Worm (Caenorhabditis elegans) whole organism, L1 larva: ENCODE measurements around the gene seu-1.

ENCODE experiments used
- C04F5.9 ChIP-seq: sonication (generic microtip); optimal IDR thresholded peaks from 2 replicates; lab custom pipeline; 2016; ENCODE audit warnings: missing genetic modification characterization, missing compliant biosample characterization
- C16A3.4 ChIP-seq: fragments of 150-350 bp; optimal IDR thresholded peaks from 2 replicates; lab custom pipeline; 2014; ENCODE audit warnings: missing biosample characterization, missing genetic modification characterization
- C34B4.2 ChIP-seq: sonication (generic microtip); optimal IDR thresholded peaks from 2 replicates; lab custom pipeline; 2017; ENCODE audit warnings: mild to moderate bottlenecking, missing genetic modification characterization, missing compliant biosample characterization
- Y116A8C.19 ChIP-seq: sonication (generic microtip); optimal IDR thresholded peaks from 2 replicates; lab custom pipeline; 2016; ENCODE audit warnings: missing compliant biosample characterization, missing genetic modification characterization, borderline replicate concordance
- aha-1 ChIP-seq: fragments of 150-350 bp; optimal IDR thresholded peaks from 2 replicates; lab custom pipeline; 2014; ENCODE audit warnings: missing biosample characterization, missing genetic modification characterization
- alr-1 ChIP-seq: fragments of 200-800 bp; sonication (Bioruptor generic); optimal IDR thresholded peaks from 2 replicates; lab custom pipeline; 2018; ENCODE audit warnings: borderline replicate concordance, mild to moderate bottlenecking, missing genetic modification characterization, missing compliant biosample characterization
- ama-1 ChIP-seq: fragments of 150-350 bp; optimal IDR thresholded peaks from 2 replicates; lab custom pipeline; 2014
- blmp-1 ChIP-seq: fragments of 150-350 bp; optimal IDR thresholded peaks from 2 replicates; lab custom pipeline; 2014; ENCODE audit warnings: missing biosample characterization, missing genetic modification characterization
- ceh-8 ChIP-seq: fragments of 200-800 bp; sonication (Bioruptor generic); optimal IDR thresholded peaks from 2 replicates; lab custom pipeline; 2018; ENCODE audit warnings: mild to moderate bottlenecking, missing genetic modification characterization, moderate library complexity, missing compliant biosample characterization
- ceh-82 ChIP-seq, 3 experiments: fragments of 150-350 bp in 1 of 3; sonication (generic microtip) in 2 of 3; optimal IDR thresholded peaks; 2 replicates each; lab custom pipeline; 2014 to 2017; ENCODE audit warnings: missing biosample characterization in 3 of 3, missing genetic modification characterization in 3 of 3
- ceh-90 ChIP-seq: sonication (generic microtip); optimal IDR thresholded peaks from 2 replicates; lab custom pipeline; 2016; ENCODE audit warnings: missing genetic modification characterization, missing compliant biosample characterization
- ces-1 ChIP-seq: fragments of 150-350 bp; optimal IDR thresholded peaks from 2 replicates; lab custom pipeline; 2014; ENCODE audit warnings: missing biosample characterization, missing genetic modification reagents, missing genetic modification characterization
- dpl-1 ChIP-seq, 3 experiments: fragments of 150-350 bp in 2 of 3; sonication (generic microtip) in 1 of 3; optimal IDR thresholded peaks; 2 replicates each; lab custom pipeline; 2014 to 2017; ENCODE audit warnings: missing biosample characterization in 3 of 3, missing genetic modification characterization in 3 of 3, missing genetic modification reagents in 3 of 3
- dsc-1 ChIP-seq: sonication (generic microtip); optimal IDR thresholded peaks from 2 replicates; lab custom pipeline; 2016; ENCODE audit warnings: mild to moderate bottlenecking, missing genetic modification characterization, missing compliant biosample characterization
- efl-3 ChIP-seq: fragments of 200-800 bp; sonication (Bioruptor generic); optimal IDR thresholded peaks from 2 replicates; lab custom pipeline; 2018; ENCODE audit warnings: mild to moderate bottlenecking, missing genetic modification characterization, missing compliant biosample characterization
- elt-2 ChIP-seq: sonication (generic microtip); optimal IDR thresholded peaks from 2 replicates; lab custom pipeline; 2016; ENCODE audit warnings: missing genetic modification characterization, mild to moderate bottlenecking, inconsistent platforms, missing compliant biosample characterization, missing genetic modification reagents
- elt-3 ChIP-seq, 6 experiments: fragments of 150-350 bp in 1 of 6; sonication (generic microtip); optimal IDR thresholded peaks; 2 replicates each; lab custom pipeline; 2017 to 2018; ENCODE audit warnings: missing biosample characterization in 6 of 6, missing genetic modification characterization in 6 of 6, inconsistent platforms in 1 of 6
- fkh-10 ChIP-seq: sonication (generic microtip); optimal IDR thresholded peaks from 2 replicates; lab custom pipeline; 2017; ENCODE audit warnings: missing biosample characterization, missing genetic modification reagents, missing genetic modification characterization
- fkh-4 ChIP-seq: sonication (generic microtip); optimal IDR thresholded peaks from 2 replicates; lab custom pipeline; 2016; ENCODE audit warnings: missing compliant biosample characterization, missing genetic modification characterization, borderline replicate concordance
- fkh-8 ChIP-seq: sonication (generic microtip); optimal IDR thresholded peaks from 2 replicates; lab custom pipeline; 2016; ENCODE audit warnings: mild to moderate bottlenecking, missing genetic modification characterization, missing compliant biosample characterization
- grh-1 ChIP-seq: fragments of 200-800 bp; sonication (Bioruptor generic); IDR thresholded peaks from 2 replicates; pipeline ENCODE4 v1.3.6; 2022; ENCODE audit warnings: missing genetic modification reagents, missing genetic modification characterization, missing compliant biosample characterization
- hlh-17 ChIP-seq: fragments of 200-800 bp; sonication (Bioruptor generic); optimal IDR thresholded peaks from 2 replicates; lab custom pipeline; 2018; ENCODE audit warnings: missing genetic modification characterization, mild to moderate bottlenecking, missing compliant biosample characterization, moderate library complexity, borderline replicate concordance
- isw-1 ChIP-seq: fragments of 200-800 bp; sonication (Bioruptor generic); IDR thresholded peaks from 2 replicates; pipeline ENCODE4 v1.3.6; 2022; ENCODE audit warnings: missing genetic modification characterization, missing compliant biosample characterization
- lir-3 ChIP-seq: sonication (generic microtip); optimal IDR thresholded peaks from 2 replicates; lab custom pipeline; 2016; ENCODE audit warnings: mild to moderate bottlenecking, missing genetic modification characterization, moderate library complexity, missing compliant biosample characterization; ENCODE audit not compliant: poor library complexity
- lsy-2 ChIP-seq, 2 experiments: fragments of 150-350 bp; optimal IDR thresholded peaks; 2 replicates each; lab custom pipeline; 2014; ENCODE audit warnings: missing biosample characterization in 2 of 2, missing genetic modification characterization in 2 of 2
- mdl-1 ChIP-seq, 2 experiments: fragments of 150-350 bp; optimal IDR thresholded peaks; 2 replicates each; lab custom pipeline; 2014 to 2017; ENCODE audit warnings: missing biosample characterization in 2 of 2, missing genetic modification characterization in 2 of 2, inconsistent platforms in 1 of 2
- mef-2 ChIP-seq: fragments of 150-350 bp; optimal IDR thresholded peaks from 2 replicates; lab custom pipeline; 2014; ENCODE audit warnings: missing biosample characterization, missing genetic modification characterization
- mep-1 ChIP-seq: fragments of 150-350 bp; optimal IDR thresholded peaks from 2 replicates; lab custom pipeline; 2014; ENCODE audit warnings: missing biosample characterization, missing genetic modification characterization
- nhr-12 ChIP-seq: sonication (generic microtip); optimal IDR thresholded peaks from 2 replicates; lab custom pipeline; 2017; ENCODE audit warnings: missing biosample characterization, missing genetic modification characterization
- nhr-20 ChIP-seq: sonication (generic microtip); optimal IDR thresholded peaks from 2 replicates; lab custom pipeline; 2016; ENCODE audit warnings: mild to moderate bottlenecking, missing genetic modification characterization, missing compliant biosample characterization
- nhr-237 ChIP-seq: fragments of 150-350 bp; optimal IDR thresholded peaks from 2 replicates; lab custom pipeline; 2014; ENCODE audit warnings: missing biosample characterization, missing genetic modification characterization
- nhr-71 ChIP-seq: sonication (generic microtip); optimal IDR thresholded peaks from 2 replicates; lab custom pipeline; 2016; ENCODE audit warnings: mild to moderate bottlenecking, missing genetic modification characterization, moderate library complexity, missing compliant biosample characterization
- nhr-76 ChIP-seq: sonication (generic microtip); optimal IDR thresholded peaks from 2 replicates; lab custom pipeline; 2017; ENCODE audit warnings: missing biosample characterization, missing genetic modification characterization
- nhr-77 ChIP-seq: fragments of 150-350 bp; optimal IDR thresholded peaks from 2 replicates; lab custom pipeline; 2014; ENCODE audit warnings: missing biosample characterization, missing genetic modification characterization
- nhr-84 ChIP-seq: sonication (generic microtip); optimal IDR thresholded peaks from 2 replicates; lab custom pipeline; 2017; ENCODE audit warnings: missing biosample characterization, missing genetic modification characterization
- nhr-90 ChIP-seq: sonication (generic microtip); optimal IDR thresholded peaks from 2 replicates; lab custom pipeline; 2016; ENCODE audit warnings: mild to moderate bottlenecking, missing genetic modification characterization, missing compliant biosample characterization; ENCODE audit not compliant: poor library complexity
- pag-3 ChIP-seq: sonication (generic microtip); optimal IDR thresholded peaks from 2 replicates; lab custom pipeline; 2017; ENCODE audit warnings: missing genetic modification characterization, mild to moderate bottlenecking, missing compliant biosample characterization, antibody characterized with exemption, borderline replicate concordance; ENCODE audit not compliant: insufficient read depth
- pax-3 ChIP-seq: fragments of 200-800 bp; sonication (Bioruptor generic); optimal IDR thresholded peaks from 2 replicates; lab custom pipeline; 2018; ENCODE audit warnings: mild to moderate bottlenecking, missing genetic modification characterization, moderate library complexity, missing compliant biosample characterization
- pqm-1 ChIP-seq: sonication (generic microtip); optimal IDR thresholded peaks from 3 replicates; lab custom pipeline; 2017; ENCODE audit warnings: missing biosample characterization, missing genetic modification characterization
- rnt-1 ChIP-seq: sonication (generic microtip); optimal IDR thresholded peaks from 2 replicates; lab custom pipeline; 2016; ENCODE audit warnings: mild to moderate bottlenecking, missing genetic modification characterization, moderate library complexity, missing compliant biosample characterization
- skn-1 ChIP-seq: fragments of 150-350 bp; optimal IDR thresholded peaks from 2 replicates; lab custom pipeline; 2014; ENCODE audit warnings: missing biosample characterization, missing genetic modification characterization
- snpc-4 ChIP-seq: fragments of 150-350 bp; optimal IDR thresholded peaks from 2 replicates; lab custom pipeline; 2014; ENCODE audit warnings: missing biosample characterization, missing genetic modification characterization
- sox-4 ChIP-seq: sonication (generic microtip); optimal IDR thresholded peaks from 2 replicates; lab custom pipeline; 2016; ENCODE audit warnings: missing genetic modification characterization, missing compliant biosample characterization
- sptf-1 ChIP-seq: fragments of 150-350 bp; optimal IDR thresholded peaks from 2 replicates; lab custom pipeline; 2014; ENCODE audit warnings: missing biosample characterization, missing genetic modification characterization
- swsn-7 ChIP-seq: sonication (generic microtip); optimal IDR thresholded peaks from 2 replicates; lab custom pipeline; 2016; ENCODE audit warnings: missing genetic modification characterization, missing compliant biosample characterization
- tbx-2 ChIP-seq: sonication (generic microtip); optimal IDR thresholded peaks from 2 replicates; lab custom pipeline; 2016; ENCODE audit warnings: missing genetic modification characterization, missing compliant biosample characterization
- tlp-1 ChIP-seq: fragments of 150-350 bp; optimal IDR thresholded peaks from 2 replicates; lab custom pipeline; 2014; ENCODE audit warnings: missing biosample characterization, missing genetic modification characterization
- unc-130 ChIP-seq: fragments of 150-350 bp; optimal IDR thresholded peaks from 2 replicates; lab custom pipeline; 2017; ENCODE audit warnings: missing biosample characterization, missing genetic modification characterization, inconsistent platforms
- unc-30 ChIP-seq: sonication (generic microtip); optimal IDR thresholded peaks from 2 replicates; lab custom pipeline; 2017; ENCODE audit warnings: missing biosample characterization, missing genetic modification characterization
- unc-62 ChIP-seq: fragments of 150-350 bp; optimal IDR thresholded peaks from 2 replicates; lab custom pipeline; 2014; ENCODE audit warnings: missing biosample characterization, missing genetic modification reagents, missing genetic modification characterization
- vab-15 ChIP-seq: sonication (generic microtip); optimal IDR thresholded peaks from 2 replicates; lab custom pipeline; 2017; ENCODE audit warnings: missing genotype, mild to moderate bottlenecking, missing genetic modification characterization, missing compliant biosample characterization
- zip-4 ChIP-seq: fragments of 200-800 bp; sonication (Bioruptor generic); optimal IDR thresholded peaks from 2 replicates; lab custom pipeline; 2018; ENCODE audit warnings: mild to moderate bottlenecking, missing genetic modification characterization, moderate library complexity, missing compliant biosample characterization
- ztf-4 ChIP-seq: fragments of 150-350 bp; optimal IDR thresholded peaks from 2 replicates; lab custom pipeline; 2014; ENCODE audit warnings: missing biosample characterization, missing genetic modification characterization

seu-1 gene

DNA sequence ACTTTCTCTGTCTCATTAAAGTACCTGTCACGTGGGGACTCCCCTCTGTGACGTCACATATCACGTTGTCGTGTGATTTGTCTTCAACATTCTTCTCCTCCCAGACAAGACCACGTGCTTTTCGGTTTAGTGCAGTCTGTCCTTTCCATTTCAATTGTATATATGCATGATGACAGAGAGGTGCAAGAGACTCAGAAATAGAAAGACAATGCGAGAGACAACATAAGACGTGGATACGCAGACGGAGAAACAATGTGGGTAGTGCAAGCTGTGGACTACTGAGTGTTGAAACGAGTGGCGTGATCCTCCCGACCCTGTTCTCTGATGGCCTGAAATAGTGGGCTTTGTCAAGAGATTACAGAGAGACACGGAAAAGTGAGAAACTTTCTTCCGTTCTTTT is 7.3 kb downstream of the seu-1 start (continued):
- TF ChIP-seq fkh-10 (GFP tag; lab: Kevin White, UChicago): peak; percentile 54
- no peak for TF ChIP-seq Y116A8C.19 (tag; lab: Kevin White, UChicago)
- peak; percentile 6 to 81 (median 24) for TF ChIP-seq ceh-82 (tag; optimal IDR thresholded peaks at IDR 0.05; lab: Kevin White, UChicago)
- peak; percentile 68 for TF ChIP-seq zip-4
- TF ChIP-seq nhr-20 (tag; lab: Kevin White, UChicago): peak; percentile 99
- no peak for TF ChIP-seq nhr-76 (tag; lab: Kevin White, UChicago)
- TF ChIP-seq elt-3 (tag; optimal IDR thresholded peaks at IDR 0.05; lab: Kevin White, UChicago): peak in 3 of 6 experiments; percentile 49 to 97 (median 92)
- peak; percentile 84 for TF ChIP-seq vab-15
- peak; percentile 37 for TF ChIP-seq nhr-237 (tag; lab: Kevin White, UChicago)
- TF ChIP-seq fkh-4 (tag; lab: Kevin White, UChicago): peak; percentile 61
- no peak for TF ChIP-seq ces-1
- TF ChIP-seq mdl-1 (tag; optimal IDR thresholded peaks at IDR 0.05; lab: Kevin White, UChicago): peak; percentile 32 to 100
- TF ChIP-seq blmp-1 (tag; lab: Kevin White, UChicago): peak; percentile 99
- TF ChIP-seq lir-3 (tag; lab: Kevin White, UChicago): peak; percentile 90
- TF ChIP-seq tlp-1: no peak
- TF ChIP-seq rnt-1 (tag; lab: Kevin White, UChicago): peak; percentile 88
- peak; percentile 98 for TF ChIP-seq ztf-4 (tag; lab: Kevin White, UChicago)
- peak; percentile 11 for TF ChIP-seq efl-3
- TF ChIP-seq mep-1 (tag; lab: Kevin White, UChicago): peak; percentile 99
- peak; percentile 87 for TF ChIP-seq sox-4 (tag; lab: Kevin White, UChicago)
- TF ChIP-seq pax-3 (tag; lab: Kevin White, UChicago): peak; percentile 92
- TF ChIP-seq lsy-2 (tag; optimal IDR thresholded peaks at IDR 0.05; lab: Kevin White, UChicago): peak; percentile 91 to 92
- no peak for TF ChIP-seq nhr-12 (tag; lab: Kevin White, UChicago)
- TF ChIP-seq nhr-71 (tag; lab: Kevin White, UChicago): peak; percentile 99
- TF ChIP-seq unc-130 (tag; lab: Kevin White, UChicago): peak; percentile 79
- TF ChIP-seq sptf-1 (tag; lab: Kevin White, UChicago): no peak
- no peak for TF ChIP-seq alr-1 (tag; lab: Kevin White, UChicago)
- peak; percentile 90 for TF ChIP-seq aha-1
- peak; percentile 97 for TF ChIP-seq tbx-2 (tag; lab: Kevin White, UChicago)
- peak; percentile 74 to 80 (median 76) for TF ChIP-seq dpl-1 (GFP tag; optimal IDR thresholded peaks at IDR 0.05; lab: Kevin White, UChicago)
- TF ChIP-seq ceh-90: no peak
- peak; percentile 88 for TF ChIP-seq C16A3.4
- peak; percentile 38 for TF ChIP-seq nhr-77 (tag; lab: Kevin White, UChicago)
- no peak for TF ChIP-seq unc-30 (tag; lab: Kevin White, UChicago)
- peak; percentile 34 for TF ChIP-seq mef-2 (tag; lab: Kevin White, UChicago)
- TF ChIP-seq elt-2 (tag; lab: Kevin White, UChicago): peak; percentile 97
- TF ChIP-seq nhr-84 (tag; lab: Kevin White, UChicago): no peak
- peak; percentile 96 for TF ChIP-seq fkh-8
- peak; percentile 90 for TF ChIP-seq grh-1 (GFP tag; lab: Robert Waterston, UW)
- TF ChIP-seq ceh-8: peak; percentile 82
- TF ChIP-seq dsc-1: peak; percentile 85
- TF ChIP-seq swsn-7 (tag; lab: Kevin White, UChicago): peak; percentile 93
- TF ChIP-seq nhr-90: peak; percentile 97
- peak; percentile 15 for TF ChIP-seq C34B4.2 (tag; lab: Kevin White, UChicago)
- no peak for TF ChIP-seq hlh-17 (GFP tag; lab: Kevin White, UChicago)
- peak; percentile 83 for TF ChIP-seq C04F5.9 (tag; lab: Kevin White, UChicago)
- peak; percentile 94 for TF ChIP-seq skn-1 (tag; lab: Kevin White, UChicago)
- TF ChIP-seq pag-3 (tag; lab: Kevin White, UChicago): no peak
- TF ChIP-seq unc-62 (GFP tag; lab: Kevin White, UChicago): no peak
- TF ChIP-seq pqm-1 (tag; lab: Kevin White, UChicago): no peak
- peak; percentile 66 for TF ChIP-seq ama-1 (lab: Kevin White, UChicago)
- peak; percentile 84 for TF ChIP-seq snpc-4 (tag; lab: Kevin White, UChicago)
- TF ChIP-seq isw-1 (GFP tag; lab: Robert Waterston, UW): peak; percentile 70
